Worm (Caenorhabditis elegans): Measurements from ENCODE around the gene tank-1.

DNA sequence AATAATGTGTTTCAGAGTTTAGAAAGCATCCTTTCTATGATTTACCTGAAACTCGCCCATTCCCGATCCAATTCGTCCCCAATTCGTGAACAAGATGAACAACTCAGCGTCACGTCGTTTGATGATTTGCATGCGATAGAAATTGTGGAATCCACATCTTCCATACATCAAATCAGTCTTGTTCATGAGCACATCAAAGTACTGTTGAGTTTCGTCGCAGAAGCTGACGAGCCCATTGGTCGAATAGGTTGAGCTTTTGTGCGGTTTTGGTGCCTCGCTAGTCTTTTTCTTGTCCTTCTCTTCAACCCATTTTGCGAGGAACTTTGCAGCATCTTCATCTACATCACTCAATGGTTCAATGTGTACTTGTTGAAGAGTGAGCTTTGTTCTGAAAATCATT is 7.6 kb downstream of the tank-1 start:
- TF ChIP-seq lin-39 (tag; optimal IDR thresholded peaks at IDR 0.05), result no peak
- no peak for TF ChIP-seq dve-1 (tag; optimal IDR thresholded peaks at IDR 0.05; ENCODE audit: insufficient read depth)
- TF ChIP-seq nhr-76 (tag; optimal IDR thresholded peaks at IDR 0.05), result no peak
- no peak for TF ChIP-seq ama-1 (optimal IDR thresholded peaks at IDR 0.05)
- no peak for TF ChIP-seq ceh-82 (tag; optimal IDR thresholded peaks at IDR 0.05)
